Worm (Caenorhabditis elegans) whole organism, L4 larva: ENCODE measurements around the gene sra-32.

Experiments
- F37D6.2 ChIP-seq: sonication (generic microtip); optimal IDR thresholded peaks from 2 replicates; lab custom pipeline; 2016; ENCODE audit warnings: mild to moderate bottlenecking, missing genetic modification characterization, missing compliant biosample characterization
- ceh-82 ChIP-seq: sonication (generic microtip); optimal IDR thresholded peaks from 2 replicates; lab custom pipeline; 2017; ENCODE audit warnings: missing biosample characterization, missing genetic modification characterization
- ces-1 ChIP-seq: fragments of 150-350 bp; sonication (generic microtip); optimal IDR thresholded peaks from 4 replicates; lab custom pipeline; 2014; ENCODE audit warnings: missing biosample characterization, missing genetic modification reagents, missing genetic modification characterization
- fkh-10 ChIP-seq: fragments of 150-350 bp; optimal IDR thresholded peaks from 2 replicates; lab custom pipeline; 2014; ENCODE audit warnings: missing biosample characterization, missing genetic modification reagents, missing genetic modification characterization
- lin-15B ChIP-seq: fragments of 150-350 bp; sonication (generic microtip); optimal IDR thresholded peaks from 3 replicates; lab custom pipeline; 2014; ENCODE audit warnings: missing biosample characterization, missing genetic modification characterization
- nhr-28 ChIP-seq: fragments of 150-350 bp; optimal IDR thresholded peaks from 2 replicates; lab custom pipeline; 2014; ENCODE audit warnings: missing biosample characterization, missing genetic modification characterization
- nhr-76 ChIP-seq: fragments of 150-350 bp; optimal IDR thresholded peaks from 2 replicates; lab custom pipeline; 2014; ENCODE audit warnings: missing biosample characterization, missing genetic modification characterization
- set-16 ChIP-seq: fragments of 200-800 bp; sonication (Bioruptor generic); IDR thresholded peaks from 2 replicates; pipeline ENCODE4 v1.3.6; 2022; ENCODE audit warnings: missing genetic modification reagents, missing genetic modification characterization, missing compliant biosample characterization

DNA sequence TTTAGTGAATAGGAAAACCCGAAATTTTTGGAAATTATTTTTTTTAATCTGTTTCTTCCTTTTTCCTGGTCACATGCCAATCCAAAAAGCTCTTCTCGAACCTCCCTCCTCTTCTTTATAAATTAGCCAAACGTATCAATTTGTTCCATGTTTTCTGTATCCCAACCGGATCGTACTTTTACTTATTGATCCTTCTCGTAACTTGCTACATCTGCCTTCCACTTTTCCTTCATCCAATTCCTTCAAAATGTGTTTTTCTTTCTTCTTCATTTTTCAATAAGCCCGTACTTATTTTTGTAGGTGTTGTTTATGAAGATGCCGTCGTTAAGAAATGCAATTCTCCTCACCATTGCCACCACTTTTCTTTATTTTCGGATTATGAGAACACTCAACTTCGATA, 19.9 kb downstream of the sra-32 start, which contains the start of gene cyp-23A1:
- TF ChIP-seq set-16: no peak
- no peak for TF ChIP-seq nhr-28
- no peak for TF ChIP-seq ces-1
- no peak for TF ChIP-seq lin-15B
- no peak for TF ChIP-seq nhr-76 (tag; lab: Kevin White, UChicago)
- TF ChIP-seq fkh-10 (GFP tag; lab: Kevin White, UChicago): no peak
- TF ChIP-seq F37D6.2: no peak
- no peak for TF ChIP-seq ceh-82
